Worm (Caenorhabditis elegans) whole organism, mixed stage, embryonic: ENCODE data around the gene kdp-1.
A peak's percentile ranks its signal among the peaks of the same experiment; 100 is the strongest.

Experiments
- M03D4.4 ChIP-seq: sonication (generic microtip); optimal IDR thresholded peaks from 2 replicates; lab custom pipeline; 2017; ENCODE audit warnings: mild to moderate bottlenecking, missing genetic modification characterization, missing compliant biosample characterization
- bed-3 ChIP-seq: fragments of 200-800 bp; sonication (Bioruptor generic); optimal IDR thresholded peaks from 3 replicates; lab custom pipeline; 2018; ENCODE audit warnings: mild to moderate bottlenecking, missing genetic modification characterization, moderate library complexity, missing compliant biosample characterization
- blmp-1 ChIP-seq: fragments of 150-350 bp; optimal IDR thresholded peaks from 2 replicates; lab custom pipeline; 2014; ENCODE audit warnings: missing biosample characterization, missing genetic modification characterization
- ceh-39 ChIP-seq: fragments of 150-350 bp; optimal IDR thresholded peaks from 2 replicates; lab custom pipeline; 2014; ENCODE audit warnings: missing biosample characterization, missing genetic modification characterization
- ceh-43 ChIP-seq: fragments of 200-800 bp; sonication (Bioruptor generic); optimal IDR thresholded peaks from 2 replicates; lab custom pipeline; 2018; ENCODE audit warnings: mild to moderate bottlenecking, missing genetic modification characterization, moderate library complexity, missing compliant biosample characterization
- ceh-83 ChIP-seq: fragments of 200-800 bp; sonication (Bioruptor generic); optimal IDR thresholded peaks from 2 replicates; lab custom pipeline; 2018; ENCODE audit warnings: mild to moderate bottlenecking, missing genetic modification characterization, missing compliant biosample characterization
- ces-1 ChIP-seq: fragments of 150-350 bp; optimal IDR thresholded peaks from 2 replicates; lab custom pipeline; 2014; ENCODE audit warnings: missing biosample characterization, missing genetic modification reagents, missing genetic modification characterization
- cnd-1 ChIP-seq: fragments of 200-800 bp; sonication (Bioruptor generic); optimal IDR thresholded peaks from 2 replicates; lab custom pipeline; 2018; ENCODE audit warnings: mild to moderate bottlenecking, missing genetic modification characterization, missing compliant biosample characterization
- elt-1 ChIP-seq: sonication (generic microtip); optimal IDR thresholded peaks from 2 replicates; lab custom pipeline; 2017; ENCODE audit warnings: missing genetic modification characterization, mild to moderate bottlenecking, missing compliant biosample characterization, antibody characterized with exemption, moderate library complexity, borderline replicate concordance; ENCODE audit not compliant: insufficient read depth
- elt-3 ChIP-seq: fragments of 150-350 bp; optimal IDR thresholded peaks from 2 replicates; lab custom pipeline; 2014; ENCODE audit warnings: missing biosample characterization, missing genetic modification characterization
- flh-1 ChIP-seq: fragments of 200-800 bp; sonication (Bioruptor generic); optimal IDR thresholded peaks from 2 replicates; lab custom pipeline; 2018; ENCODE audit warnings: mild to moderate bottlenecking, missing genetic modification characterization, moderate library complexity, missing compliant biosample characterization
- ham-2 ChIP-seq: fragments of 200-800 bp; sonication (Bioruptor generic); optimal IDR thresholded peaks from 2 replicates; lab custom pipeline; 2018; ENCODE audit warnings: mild to moderate bottlenecking, missing genetic modification characterization, missing compliant biosample characterization
- hlh-1 ChIP-seq: fragments of 150-350 bp; optimal IDR thresholded peaks from 2 replicates; lab custom pipeline; 2014; ENCODE audit warnings: missing biosample characterization, missing genetic modification reagents, missing genetic modification characterization
- lin-13 ChIP-seq: fragments of 150-350 bp; optimal IDR thresholded peaks from 2 replicates; lab custom pipeline; 2014; ENCODE audit warnings: missing biosample characterization, missing genetic modification characterization
- lin-32 ChIP-seq: fragments of 200-800 bp; sonication (Bioruptor generic); optimal IDR thresholded peaks from 2 replicates; lab custom pipeline; 2018; ENCODE audit warnings: mild to moderate bottlenecking, missing genetic modification characterization, missing compliant biosample characterization
- lsy-2 ChIP-seq: fragments of 150-350 bp; optimal IDR thresholded peaks from 2 replicates; lab custom pipeline; 2014; ENCODE audit warnings: missing biosample characterization, missing genetic modification characterization
- mab-5 ChIP-seq: fragments of 150-350 bp; optimal IDR thresholded peaks from 2 replicates; lab custom pipeline; 2014; ENCODE audit warnings: missing biosample characterization, missing genetic modification characterization
- mep-1 ChIP-seq: fragments of 150-350 bp; optimal IDR thresholded peaks from 2 replicates; lab custom pipeline; 2017; ENCODE audit warnings: missing biosample characterization, missing genetic modification reagents, missing genetic modification characterization, inconsistent platforms
- mls-2 ChIP-seq: sonication (generic microtip); optimal IDR thresholded peaks from 2 replicates; lab custom pipeline; 2016; ENCODE audit warnings: mild to moderate bottlenecking, missing genetic modification characterization, moderate library complexity, missing compliant biosample characterization
- nhr-2 ChIP-seq: fragments of 150-350 bp; optimal IDR thresholded peaks from 2 replicates; lab custom pipeline; 2014; ENCODE audit warnings: missing biosample characterization, missing genetic modification characterization
- nhr-28 ChIP-seq: fragments of 150-350 bp; optimal IDR thresholded peaks from 2 replicates; lab custom pipeline; 2014; ENCODE audit warnings: missing biosample characterization, missing genetic modification characterization
- sem-2 ChIP-seq: fragments of 200-800 bp; sonication (Bioruptor generic); optimal IDR thresholded peaks from 2 replicates; lab custom pipeline; 2018; ENCODE audit warnings: mild to moderate bottlenecking, missing genetic modification characterization, missing compliant biosample characterization
- snpc-4 ChIP-seq: fragments of 150-350 bp; optimal IDR thresholded peaks from 2 replicates; lab custom pipeline; 2014; ENCODE audit warnings: missing biosample characterization, missing genetic modification characterization
- sptf-1 ChIP-seq: sonication (generic microtip); optimal IDR thresholded peaks from 2 replicates; lab custom pipeline; 2017; ENCODE audit warnings: mild to moderate bottlenecking, missing genetic modification characterization, moderate library complexity, missing compliant biosample characterization
- tbx-8 ChIP-seq: fragments of 200-800 bp; sonication (Bioruptor generic); optimal IDR thresholded peaks from 2 replicates; lab custom pipeline; 2018; ENCODE audit warnings: mild to moderate bottlenecking, missing genetic modification characterization, moderate library complexity, missing compliant biosample characterization
- unc-120 ChIP-seq: sonication (generic microtip); optimal IDR thresholded peaks from 2 replicates; lab custom pipeline; 2017; ENCODE audit warnings: missing genetic modification characterization, missing compliant biosample characterization; ENCODE audit not compliant: poor library complexity, severe bottlenecking
- unc-62 ChIP-seq: fragments of 150-350 bp; optimal IDR thresholded peaks from 2 replicates; lab custom pipeline; 2014; ENCODE audit warnings: missing biosample characterization, missing genetic modification reagents, missing genetic modification characterization
- zip-8 ChIP-seq: fragments of 150-350 bp; optimal IDR thresholded peaks from 2 replicates; lab custom pipeline; 2014; ENCODE audit warnings: missing biosample characterization, missing genetic modification characterization
- ztf-11 ChIP-seq: fragments of 150-350 bp; optimal IDR thresholded peaks from 2 replicates; lab custom pipeline; 2014; ENCODE audit warnings: missing biosample characterization, missing genetic modification characterization

The kdp-1 gene

ce11 chrIV:13300109-13300508, at the start of gene kdp-1:
Gene kdp-1, plus strand, starts transcription at chrIV:13300188.
- TF ChIP-seq hlh-1 (no peak), ceh-43 (no peak), ham-2 (no peak), bed-3 (GFP tag; lab: Kevin White, UChicago) (no peak), lin-32 (GFP tag; lab: Kevin White, UChicago) (no peak), elt-3 (tag; lab: Kevin White, UChicago) (no peak), unc-120 (tag; lab: Kevin White, UChicago) (no peak), lin-13 (tag; lab: Kevin White, UChicago) (no peak), mls-2 (tag; lab: Kevin White, UChicago) (no peak)

- TF ChIP-seq zip-8 (tag; lab: Kevin White, UChicago): no peak
- TF ChIP-seq elt-1 (tag; lab: Kevin White, UChicago): no peak
- TF ChIP-seq nhr-28 (tag; lab: Kevin White, UChicago): no peak
- TF ChIP-seq, all 35 proteins: peak for 0
Measured at ce11 chrIV:13250243-13250642, 49.7 kb upstream of the kdp-1 start.

ce11 chrIV:13252211-13252610, 47.8 kb upstream of the kdp-1 start, which contains the start of gene ttr-51:
Gene ttr-51, minus strand, starts transcription at chrIV:13252311.
- no peak for TF ChIP-seq nhr-2 (tag; lab: Kevin White, UChicago)
- no peak for TF ChIP-seq unc-62 (GFP tag; lab: Kevin White, UChicago)
- no peak for TF ChIP-seq ceh-39
- TF ChIP-seq nhr-28 (tag; lab: Kevin White, UChicago): no peak
- no peak for TF ChIP-seq mab-5 (tag; lab: Kevin White, UChicago)
- no peak for TF ChIP-seq bed-3 (GFP tag; lab: Kevin White, UChicago)
- no peak for TF ChIP-seq mls-2 (tag; lab: Kevin White, UChicago)
- no peak for TF ChIP-seq cnd-1 (tag; lab: Kevin White, UChicago)
- no peak for TF ChIP-seq ceh-83
- TF ChIP-seq sem-2 (GFP tag; lab: Kevin White, UChicago): no peak
- no peak for TF ChIP-seq lsy-2
- TF ChIP-seq flh-1 (GFP tag; lab: Kevin White, UChicago): no peak
- TF ChIP-seq lin-32 (GFP tag; lab: Kevin White, UChicago): no peak
- TF ChIP-seq elt-1 (tag; lab: Kevin White, UChicago): no peak
- TF ChIP-seq snpc-4 (tag; lab: Kevin White, UChicago): no peak

- TF ChIP-seq bed-3 (GFP tag; lab: Kevin White, UChicago) (no peak), unc-62 (GFP tag; lab: Kevin White, UChicago) (peak; percentile 22), hlh-1 (peak; percentile 11)
- TF ChIP-seq, all 35 proteins: peak for 2
Measured at ce11 chrIV:13253841-13254240, 46.1 kb upstream of the kdp-1 start, which contains the start of gene ttr-45. Gene ttr-45, plus strand, starts transcription at chrIV:13254225.

ce11 chrIV:13255886-13256285, 44.1 kb upstream of the kdp-1 start, which contains the start of gene bus-12:
Gene bus-12, plus strand, starts transcription at chrIV:13256186.
- no peak for TF ChIP-seq sptf-1 (tag; lab: Kevin White, UChicago)

ce11 chrIV:13258872-13259271, 41.1 kb upstream of the kdp-1 start, which contains the start of gene JC8.16:
Gene JC8.16, plus strand, starts transcription at chrIV:13259172.
- no peak for TF ChIP-seq unc-120 (tag; lab: Kevin White, UChicago)
- no peak for TF ChIP-seq cnd-1 (tag; lab: Kevin White, UChicago)
- TF ChIP-seq mab-5 (tag; lab: Kevin White, UChicago): no peak
- no peak for TF ChIP-seq M03D4.4 (tag; lab: Kevin White, UChicago)
- TF ChIP-seq zip-8 (tag; lab: Kevin White, UChicago): no peak
- no peak for TF ChIP-seq mls-2 (tag; lab: Kevin White, UChicago)
- TF ChIP-seq flh-1 (GFP tag; lab: Kevin White, UChicago): no peak
- TF ChIP-seq elt-1 (tag; lab: Kevin White, UChicago): no peak
- no peak for TF ChIP-seq ztf-11 (tag; lab: Kevin White, UChicago)
- TF ChIP-seq mep-1: no peak
- no peak for TF ChIP-seq ham-2
- TF ChIP-seq tbx-8 (GFP tag; lab: Kevin White, UChicago): no peak
- TF ChIP-seq ces-1 (GFP tag; lab: Kevin White, UChicago): no peak
- TF ChIP-seq blmp-1 (tag; lab: Kevin White, UChicago): no peak
- no peak for TF ChIP-seq sptf-1 (tag; lab: Kevin White, UChicago)
- TF ChIP-seq, all 35 proteins: peak for 0
